Worm (Caenorhabditis elegans) whole organism, L1 larva: ENCODE results near the gene F58D12.1.
A peak's percentile ranks its signal among the peaks of the same experiment; 100 is the strongest.

Source experiments
- C16A3.4 ChIP-seq: fragments of 150-350 bp; optimal IDR thresholded peaks from 2 replicates; lab custom pipeline; 2014; ENCODE audit warnings: missing biosample characterization, missing genetic modification characterization
- C34B4.2 ChIP-seq: sonication (generic microtip); optimal IDR thresholded peaks from 2 replicates; lab custom pipeline; 2017; ENCODE audit warnings: mild to moderate bottlenecking, missing genetic modification characterization, missing compliant biosample characterization
- Y116A8C.19 ChIP-seq: sonication (generic microtip); optimal IDR thresholded peaks from 2 replicates; lab custom pipeline; 2016; ENCODE audit warnings: missing compliant biosample characterization, missing genetic modification characterization, borderline replicate concordance
- blmp-1 ChIP-seq: fragments of 150-350 bp; optimal IDR thresholded peaks from 2 replicates; lab custom pipeline; 2014; ENCODE audit warnings: missing biosample characterization, missing genetic modification characterization
- ceh-63 ChIP-seq: fragments of 200-800 bp; sonication (Bioruptor generic); optimal IDR thresholded peaks from 2 replicates; lab custom pipeline; 2018; ENCODE audit warnings: mild to moderate bottlenecking, missing genetic modification characterization, missing compliant biosample characterization
- ceh-90 ChIP-seq: sonication (generic microtip); optimal IDR thresholded peaks from 2 replicates; lab custom pipeline; 2016; ENCODE audit warnings: missing genetic modification characterization, missing compliant biosample characterization
- dsc-1 ChIP-seq: sonication (generic microtip); optimal IDR thresholded peaks from 2 replicates; lab custom pipeline; 2016; ENCODE audit warnings: mild to moderate bottlenecking, missing genetic modification characterization, missing compliant biosample characterization
- efl-1 ChIP-seq, 4 experiments: fragments of 150-350 bp; optimal IDR thresholded peaks in 3 of 4; peaks in 1 of 4; 1 replicate in 1 of 4; 2 replicates in 3 of 4; lab custom pipeline; 2014; ENCODE audit warnings: missing biosample characterization in 2 of 4, missing genetic modification characterization in 2 of 4, missing genetic modification reagents in 2 of 4
- egl-13 ChIP-seq: sonication (generic microtip); optimal IDR thresholded peaks from 2 replicates; lab custom pipeline; 2016; ENCODE audit warnings: missing genotype, missing genetic modification reagents, missing genetic modification characterization, missing compliant biosample characterization
- elt-3 ChIP-seq, 6 experiments: fragments of 150-350 bp in 1 of 6; sonication (generic microtip); optimal IDR thresholded peaks; 2 replicates each; lab custom pipeline; 2017 to 2018; ENCODE audit warnings: missing biosample characterization in 6 of 6, missing genetic modification characterization in 6 of 6, inconsistent platforms in 1 of 6
- fkh-8 ChIP-seq: sonication (generic microtip); optimal IDR thresholded peaks from 2 replicates; lab custom pipeline; 2016; ENCODE audit warnings: mild to moderate bottlenecking, missing genetic modification characterization, missing compliant biosample characterization
- fos-1 ChIP-seq: fragments of 150-350 bp; optimal IDR thresholded peaks from 2 replicates; lab custom pipeline; 2014; ENCODE audit warnings: missing biosample characterization, missing genetic modification characterization
- grh-1 ChIP-seq: fragments of 200-800 bp; sonication (Bioruptor generic); IDR thresholded peaks from 2 replicates; pipeline ENCODE4 v1.3.6; 2022; ENCODE audit warnings: missing genetic modification reagents, missing genetic modification characterization, missing compliant biosample characterization
- hpl-2 ChIP-seq: fragments of 150-350 bp; optimal IDR thresholded peaks from 2 replicates; lab custom pipeline; 2014; ENCODE audit warnings: missing biosample characterization, missing genetic modification reagents, missing genetic modification characterization
- isw-1 ChIP-seq: fragments of 200-800 bp; sonication (Bioruptor generic); IDR thresholded peaks from 2 replicates; pipeline ENCODE4 v1.3.6; 2022; ENCODE audit warnings: missing genetic modification characterization, missing compliant biosample characterization
- jun-1 ChIP-seq: fragments of 150-350 bp; optimal IDR thresholded peaks from 2 replicates; lab custom pipeline; 2014; ENCODE audit warnings: missing biosample characterization, missing genetic modification reagents, missing genetic modification characterization
- lin-14 ChIP-seq: fragments of 200-800 bp; sonication (Bioruptor generic); optimal IDR thresholded peaks from 2 replicates; lab custom pipeline; 2018; ENCODE audit warnings: mild to moderate bottlenecking, missing genetic modification characterization, moderate library complexity, missing compliant biosample characterization
- lin-35 ChIP-seq, 2 experiments: fragments of 150-350 bp; optimal IDR thresholded peaks; 2 replicates each; lab custom pipeline; 2014; ENCODE audit warnings: missing biosample characterization in 2 of 2, missing genetic modification characterization in 2 of 2, missing genetic modification reagents in 2 of 2
- lsy-2 ChIP-seq, 2 experiments: fragments of 150-350 bp; optimal IDR thresholded peaks; 2 replicates each; lab custom pipeline; 2014; ENCODE audit warnings: missing biosample characterization in 2 of 2, missing genetic modification characterization in 2 of 2
- mdl-1 ChIP-seq, 2 experiments: fragments of 150-350 bp; optimal IDR thresholded peaks; 2 replicates each; lab custom pipeline; 2014 to 2017; ENCODE audit warnings: missing biosample characterization in 2 of 2, missing genetic modification characterization in 2 of 2, inconsistent platforms in 1 of 2
- mep-1 ChIP-seq: fragments of 150-350 bp; optimal IDR thresholded peaks from 2 replicates; lab custom pipeline; 2014; ENCODE audit warnings: missing biosample characterization, missing genetic modification characterization
- nhr-19 ChIP-seq: fragments of 200-800 bp; sonication (Bioruptor generic); conservative IDR thresholded peaks from 2 replicates; pipeline ENCODE4 v1.3.6; 2022; ENCODE audit warnings: missing genetic modification characterization, missing compliant biosample characterization
- nhr-20 ChIP-seq: sonication (generic microtip); optimal IDR thresholded peaks from 2 replicates; lab custom pipeline; 2016; ENCODE audit warnings: mild to moderate bottlenecking, missing genetic modification characterization, missing compliant biosample characterization
- nhr-237 ChIP-seq: fragments of 150-350 bp; optimal IDR thresholded peaks from 2 replicates; lab custom pipeline; 2014; ENCODE audit warnings: missing biosample characterization, missing genetic modification characterization
- nhr-47 ChIP-seq: sonication (generic microtip); optimal IDR thresholded peaks from 2 replicates; lab custom pipeline; 2016; ENCODE audit warnings: mild to moderate bottlenecking, missing genetic modification characterization, moderate library complexity, missing compliant biosample characterization
- nhr-71 ChIP-seq: sonication (generic microtip); optimal IDR thresholded peaks from 2 replicates; lab custom pipeline; 2016; ENCODE audit warnings: mild to moderate bottlenecking, missing genetic modification characterization, moderate library complexity, missing compliant biosample characterization
- nhr-76 ChIP-seq: sonication (generic microtip); optimal IDR thresholded peaks from 2 replicates; lab custom pipeline; 2017; ENCODE audit warnings: missing biosample characterization, missing genetic modification characterization
- nhr-84 ChIP-seq: sonication (generic microtip); optimal IDR thresholded peaks from 2 replicates; lab custom pipeline; 2017; ENCODE audit warnings: missing biosample characterization, missing genetic modification characterization
- nhr-85 ChIP-seq: sonication (generic microtip); peaks from one replicate; lab custom pipeline; 2016; ENCODE audit warnings: missing genetic modification characterization, inconsistent platforms, missing compliant biosample characterization
- nhr-90 ChIP-seq: sonication (generic microtip); optimal IDR thresholded peaks from 2 replicates; lab custom pipeline; 2016; ENCODE audit warnings: mild to moderate bottlenecking, missing genetic modification characterization, missing compliant biosample characterization; ENCODE audit not compliant: poor library complexity
- pax-3 ChIP-seq: fragments of 200-800 bp; sonication (Bioruptor generic); optimal IDR thresholded peaks from 2 replicates; lab custom pipeline; 2018; ENCODE audit warnings: mild to moderate bottlenecking, missing genetic modification characterization, moderate library complexity, missing compliant biosample characterization
- rnt-1 ChIP-seq: sonication (generic microtip); optimal IDR thresholded peaks from 2 replicates; lab custom pipeline; 2016; ENCODE audit warnings: mild to moderate bottlenecking, missing genetic modification characterization, moderate library complexity, missing compliant biosample characterization
- snu-23 ChIP-seq: sonication (generic microtip); optimal IDR thresholded peaks from 2 replicates; lab custom pipeline; 2016; ENCODE audit warnings: missing genetic modification characterization, missing compliant biosample characterization
- sptf-1 ChIP-seq: fragments of 150-350 bp; optimal IDR thresholded peaks from 2 replicates; lab custom pipeline; 2014; ENCODE audit warnings: missing biosample characterization, missing genetic modification characterization
- tbx-2 ChIP-seq: sonication (generic microtip); optimal IDR thresholded peaks from 2 replicates; lab custom pipeline; 2016; ENCODE audit warnings: missing genetic modification characterization, missing compliant biosample characterization
- unc-130 ChIP-seq: fragments of 150-350 bp; optimal IDR thresholded peaks from 2 replicates; lab custom pipeline; 2017; ENCODE audit warnings: missing biosample characterization, missing genetic modification characterization, inconsistent platforms
- unc-62 ChIP-seq: fragments of 150-350 bp; optimal IDR thresholded peaks from 2 replicates; lab custom pipeline; 2014; ENCODE audit warnings: missing biosample characterization, missing genetic modification reagents, missing genetic modification characterization
- vab-15 ChIP-seq: sonication (generic microtip); optimal IDR thresholded peaks from 2 replicates; lab custom pipeline; 2017; ENCODE audit warnings: missing genotype, mild to moderate bottlenecking, missing genetic modification characterization, missing compliant biosample characterization

Gene F58D12.1

DNA sequence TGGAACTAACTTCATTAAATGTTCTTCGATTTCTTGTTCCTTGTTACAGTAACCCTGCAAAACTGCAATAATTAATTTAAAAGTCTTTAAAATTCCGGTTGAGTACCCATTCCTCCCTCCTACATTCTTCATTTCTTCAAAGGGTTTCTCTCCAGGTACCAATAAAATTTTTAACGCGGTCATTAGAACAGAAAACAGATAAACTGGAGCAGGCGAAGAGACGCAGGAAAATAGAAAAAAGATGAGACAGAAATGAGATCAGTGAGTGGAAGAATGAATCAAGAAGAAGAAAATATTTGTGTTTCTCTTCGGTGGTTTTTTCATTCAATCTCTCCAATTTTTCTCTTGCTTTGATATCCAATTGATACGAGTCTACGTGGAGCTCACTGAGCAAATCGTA, 44.4 kb downstream of the F58D12.1 start, which contains the start of gene D1086.8:
D1086.8 (plus strand) TSS at position 301 of the 400 bp plus-strand sequence.
- TF ChIP-seq fkh-8 (tag; lab: Kevin White, UChicago) (no peak), dsc-1 (tag; lab: Kevin White, UChicago) (peak; percentile 2), lsy-2 (tag; optimal IDR thresholded peaks at IDR 0.05; lab: Kevin White, UChicago) (peak in 1 of 2 experiments; percentile 38), hpl-2 (GFP tag; lab: Kevin White, UChicago) (no peak), rnt-1 (tag; lab: Kevin White, UChicago) (peak; percentile 33), lin-14 (GFP tag; lab: Kevin White, UChicago) (peak; percentile 57), blmp-1 (tag; lab: Kevin White, UChicago) (peak; percentile 11)

- TF ChIP-seq sptf-1 (tag; lab: Kevin White, UChicago), result no peak
- TF ChIP-seq Y116A8C.19 (tag; lab: Kevin White, UChicago), result no peak
- TF ChIP-seq vab-15 (tag; lab: Kevin White, UChicago), result no peak
- no peak for TF ChIP-seq nhr-90
- TF ChIP-seq lin-35 (GFP tag; optimal IDR thresholded peaks at IDR 0.05; lab: Kevin White, UChicago), result no peak
- no peak for TF ChIP-seq pax-3
- no peak for TF ChIP-seq C34B4.2 (tag; lab: Kevin White, UChicago)
- TF ChIP-seq C16A3.4 (tag; lab: Kevin White, UChicago), result no peak
- TF ChIP-seq nhr-76, result no peak
- TF ChIP-seq egl-13, result no peak
- no peak for TF ChIP-seq nhr-47 (tag; lab: Kevin White, UChicago)
- no peak for TF ChIP-seq ceh-63 (GFP tag; lab: Kevin White, UChicago)
- no peak for TF ChIP-seq unc-130
- no peak for TF ChIP-seq jun-1 (tag; lab: Kevin White, UChicago)
- no peak for TF ChIP-seq mep-1 (tag; lab: Kevin White, UChicago)
- no peak for TF ChIP-seq snu-23 (GFP tag; lab: Kevin White, UChicago)
- TF ChIP-seq nhr-71, result no peak
- TF ChIP-seq rnt-1 (tag; lab: Kevin White, UChicago), result no peak
- TF ChIP-seq nhr-237 (tag; lab: Kevin White, UChicago), result no peak
- TF ChIP-seq isw-1 (GFP tag; lab: Robert Waterston, UW), result no peak
Observed at ce11 chrV:14094546-14094945, 45.2 kb downstream of the F58D12.1 start.

ce11 chrV:14094953-14095352, 45.6 kb downstream of the F58D12.1 start:
- TF ChIP-seq nhr-85 (tag; lab: Kevin White, UChicago) (peak; percentile 85), snu-23 (GFP tag; lab: Kevin White, UChicago) (peak; percentile 60), unc-62 (GFP tag; lab: Kevin White, UChicago) (no peak), nhr-90 (peak; percentile 46), nhr-71 (peak; percentile 66), blmp-1 (tag; lab: Kevin White, UChicago) (peak; percentile 65), fos-1 (tag; lab: Kevin White, UChicago) (no peak), mdl-1 (tag; optimal IDR thresholded peaks at IDR 0.05; lab: Kevin White, UChicago) (peak in 1 of 2 experiments; percentile 10), efl-1 (optimal IDR thresholded peaks at IDR 0.05; lab: Kevin White, UChicago) (no peak), efl-1 (GFP tag; optimal IDR thresholded peaks at IDR 0.05 in 1 of 2; lab: Kevin White, UChicago) (peak in 1 of 2 experiments; percentile 9), lsy-2 (tag; optimal IDR thresholded peaks at IDR 0.05; lab: Kevin White, UChicago) (peak in 1 of 2 experiments; percentile 24), mep-1 (tag; lab: Kevin White, UChicago) (peak; percentile 20), nhr-19 (GFP tag; lab: Robert Waterston, UW) (peak; percentile 23; the same call in 1 of the 2 replicates), tbx-2 (peak; percentile 56), dsc-1 (tag; lab: Kevin White, UChicago) (no peak), nhr-20 (tag; lab: Kevin White, UChicago) (peak; percentile 77), vab-15 (tag; lab: Kevin White, UChicago) (no peak), nhr-84 (tag; lab: Kevin White, UChicago) (no peak), lin-14 (GFP tag; lab: Kevin White, UChicago) (peak; percentile 84), grh-1 (peak; percentile 68), ceh-90 (tag; lab: Kevin White, UChicago) (no peak), elt-3 (tag; optimal IDR thresholded peaks at IDR 0.05; lab: Kevin White, UChicago) (peak in 5 of 6 experiments; percentile 55 to 99 (median 70)), nhr-47 (tag; lab: Kevin White, UChicago) (peak; percentile 20)
